Worm (Caenorhabditis elegans) whole organism, L2 larva: ENCODE results near the gene srh-207.

Experiments used
- F13H6.1 ChIP-seq: sonication (generic microtip); optimal IDR thresholded peaks from 2 replicates; lab custom pipeline; 2016; ENCODE audit warnings: missing genetic modification characterization, missing compliant biosample characterization
- R02D3.7 ChIP-seq: fragments of 150-350 bp; optimal IDR thresholded peaks from 2 replicates; lab custom pipeline; 2014; ENCODE audit warnings: missing biosample characterization, missing genetic modification characterization
- ZK546.5 ChIP-seq: sonication (generic microtip); optimal IDR thresholded peaks from 2 replicates; lab custom pipeline; 2017; ENCODE audit warnings: missing biosample characterization, missing genetic modification characterization
- aly-2 ChIP-seq: fragments of 150-350 bp; optimal IDR thresholded peaks from 2 replicates; lab custom pipeline; 2014; ENCODE audit warnings: missing biosample characterization, missing genetic modification characterization
- ama-1 ChIP-seq: fragments of 150-350 bp; optimal IDR thresholded peaks from 2 replicates; lab custom pipeline; 2018; ENCODE audit warnings: inconsistent platforms
- blmp-1 ChIP-seq: sonication (generic microtip); optimal IDR thresholded peaks from 2 replicates; lab custom pipeline; 2017; ENCODE audit warnings: missing genetic modification characterization, mild to moderate bottlenecking, missing compliant biosample characterization, antibody characterized with exemption, moderate library complexity; ENCODE audit not compliant: insufficient read depth
- ceh-82 ChIP-seq: fragments of 150-350 bp; optimal IDR thresholded peaks from 2 replicates; lab custom pipeline; 2014; ENCODE audit warnings: missing biosample characterization, missing genetic modification characterization
- crh-2 ChIP-seq: sonication (generic microtip); optimal IDR thresholded peaks from 2 replicates; lab custom pipeline; 2017; ENCODE audit warnings: missing biosample characterization, missing genetic modification characterization
- egl-27 ChIP-seq: sonication (generic microtip); optimal IDR thresholded peaks from 3 replicates; lab custom pipeline; 2017; ENCODE audit warnings: missing biosample characterization, missing genetic modification reagents, missing genetic modification characterization
- elt-1 ChIP-seq: fragments of 150-350 bp; optimal IDR thresholded peaks from 2 replicates; lab custom pipeline; 2014; ENCODE audit warnings: missing biosample characterization, missing genetic modification characterization
- elt-3 ChIP-seq: sonication (generic microtip); optimal IDR thresholded peaks from 2 replicates; lab custom pipeline; 2017; ENCODE audit warnings: missing biosample characterization, missing genetic modification characterization
- fos-1 ChIP-seq: fragments of 150-350 bp; optimal IDR thresholded peaks from 2 replicates; lab custom pipeline; 2014; ENCODE audit warnings: missing biosample characterization, missing genetic modification characterization
- lin-13 ChIP-seq: fragments of 150-350 bp; optimal IDR thresholded peaks from 2 replicates; lab custom pipeline; 2014; ENCODE audit warnings: missing biosample characterization, missing genetic modification reagents, missing genetic modification characterization
- lsy-2 ChIP-seq, 2 experiments: fragments of 150-350 bp in 1 of 2; sonication (generic microtip) in 1 of 2; optimal IDR thresholded peaks; 2 replicates each; lab custom pipeline; 2014 to 2017; ENCODE audit warnings: missing biosample characterization in 2 of 2, missing genetic modification characterization in 2 of 2
- mab-5 ChIP-seq: fragments of 150-350 bp; optimal IDR thresholded peaks from 2 replicates; lab custom pipeline; 2014; ENCODE audit warnings: missing biosample characterization, missing genetic modification characterization
- mbf-1 ChIP-seq: sonication (generic microtip); optimal IDR thresholded peaks from 2 replicates; lab custom pipeline; 2017; ENCODE audit warnings: missing biosample characterization, missing genetic modification characterization
- mdl-1 ChIP-seq, 2 experiments: fragments of 150-350 bp in 1 of 2; sonication (generic microtip) in 1 of 2; optimal IDR thresholded peaks; 2 replicates each; lab custom pipeline; 2017; ENCODE audit warnings: missing biosample characterization in 2 of 2, missing genetic modification characterization in 2 of 2
- nhr-10 ChIP-seq: sonication (generic microtip); optimal IDR thresholded peaks from 2 replicates; lab custom pipeline; 2017; ENCODE audit warnings: missing biosample characterization, missing genetic modification characterization
- nhr-11 ChIP-seq: fragments of 150-350 bp; optimal IDR thresholded peaks from 2 replicates; lab custom pipeline; 2014; ENCODE audit warnings: missing biosample characterization, missing genetic modification characterization
- nhr-12 ChIP-seq: fragments of 150-350 bp; optimal IDR thresholded peaks from 2 replicates; lab custom pipeline; 2014; ENCODE audit warnings: missing biosample characterization, missing genetic modification characterization
- nhr-129 ChIP-seq: fragments of 150-350 bp; optimal IDR thresholded peaks from 2 replicates; lab custom pipeline; 2014; ENCODE audit warnings: missing biosample characterization, missing genetic modification characterization
- nhr-237 ChIP-seq: fragments of 150-350 bp; optimal IDR thresholded peaks from 2 replicates; lab custom pipeline; 2014; ENCODE audit warnings: missing biosample characterization, missing genetic modification characterization
- nhr-25 ChIP-seq: fragments of 150-350 bp; sonication (generic microtip); optimal IDR thresholded peaks from 3 replicates; lab custom pipeline; 2014; ENCODE audit warnings: missing biosample characterization, missing genetic modification characterization
- nhr-77 ChIP-seq: fragments of 150-350 bp; optimal IDR thresholded peaks from 2 replicates; lab custom pipeline; 2014; ENCODE audit warnings: missing biosample characterization, missing genetic modification characterization
- peb-1 ChIP-seq: fragments of 150-350 bp; optimal IDR thresholded peaks from 2 replicates; lab custom pipeline; 2014; ENCODE audit warnings: missing biosample characterization, missing genetic modification characterization
- sem-4 ChIP-seq: fragments of 150-350 bp; optimal IDR thresholded peaks from 2 replicates; lab custom pipeline; 2014; ENCODE audit warnings: missing biosample characterization, missing genetic modification reagents, missing genetic modification characterization
- skn-1 ChIP-seq: sonication (generic microtip); optimal IDR thresholded peaks from 2 replicates; lab custom pipeline; 2017; ENCODE audit warnings: missing biosample characterization, missing genetic modification characterization
- snpc-4 ChIP-seq: fragments of 150-350 bp; optimal IDR thresholded peaks from 2 replicates; lab custom pipeline; 2014; ENCODE audit warnings: missing biosample characterization, missing genetic modification characterization
- unc-39 ChIP-seq: fragments of 150-350 bp; optimal IDR thresholded peaks from 2 replicates; lab custom pipeline; 2014; ENCODE audit warnings: missing biosample characterization, missing genetic modification characterization
- unc-55 ChIP-seq: fragments of 150-350 bp; sonication (generic microtip); optimal IDR thresholded peaks from 3 replicates; lab custom pipeline; 2014; ENCODE audit warnings: missing biosample characterization, missing genetic modification reagents, missing genetic modification characterization
- unc-62 ChIP-seq: fragments of 150-350 bp; optimal IDR thresholded peaks from 2 replicates; lab custom pipeline; 2014; ENCODE audit warnings: missing biosample characterization, missing genetic modification reagents, missing genetic modification characterization
- zag-1 ChIP-seq: fragments of 150-350 bp; optimal IDR thresholded peaks from 2 replicates; lab custom pipeline; 2014; ENCODE audit warnings: missing biosample characterization, missing genetic modification characterization
- ztf-4 ChIP-seq: fragments of 150-350 bp; optimal IDR thresholded peaks from 2 replicates; lab custom pipeline; 2014; ENCODE audit warnings: missing biosample characterization, missing genetic modification characterization

The srh-207 gene

ce11 chrV:18389046-18389445 lies 21.0 kb downstream of the srh-207 start, which contains the start of the genes Y51A2B.4 and Y51A2B.5:
Y51A2B.4 (minus strand) TSS chrV:18389146.
Y51A2B.5 (plus strand) TSS chrV:18389277.
- TF ChIP-seq sem-4 (tag; lab: Kevin White, UChicago) = no peak
- no peak for TF ChIP-seq snpc-4
- no peak for TF ChIP-seq blmp-1
- TF ChIP-seq nhr-237 (tag; lab: Kevin White, UChicago) = no peak
- TF ChIP-seq R02D3.7 (tag; lab: Kevin White, UChicago) = no peak
- no peak for TF ChIP-seq lsy-2 (tag; optimal IDR thresholded peaks at IDR 0.05; lab: Kevin White, UChicago)
- no peak for TF ChIP-seq mbf-1 (tag; lab: Kevin White, UChicago)
- no peak for TF ChIP-seq F13H6.1 (tag; lab: Kevin White, UChicago)
- no peak for TF ChIP-seq zag-1
- no peak for TF ChIP-seq elt-3
- TF ChIP-seq, all 48 proteins: peak for 0

DNA sequence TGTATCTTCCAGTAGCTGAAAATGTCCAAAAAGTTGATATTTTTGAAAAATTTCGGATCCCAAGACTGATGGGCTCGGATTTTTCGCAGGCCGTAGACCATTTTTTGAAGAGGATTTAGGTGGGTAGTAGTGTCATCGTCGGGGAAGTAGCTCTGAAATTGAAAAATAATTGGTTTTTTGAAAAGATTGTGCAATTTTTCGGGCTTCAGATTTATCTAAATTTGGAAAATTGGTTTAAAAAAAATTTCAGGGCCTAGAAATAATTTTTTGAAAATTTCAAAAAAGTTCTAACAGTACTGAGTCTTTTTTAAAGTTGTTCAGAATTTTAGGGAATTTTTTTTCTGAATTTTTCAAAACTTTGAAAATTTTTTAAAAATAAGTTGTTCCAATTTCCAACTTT lies 27.5 kb downstream of the srh-207 start, which contains the start of gene nhr-288:
Gene nhr-288 (minus strand): TSS at position 101 of the 400 bp plus-strand sequence.
- TF ChIP-seq nhr-25 (no peak), nhr-12 (tag; lab: Kevin White, UChicago) (no peak), mdl-1 (tag; optimal IDR thresholded peaks at IDR 0.05; lab: Kevin White, UChicago) (no peak), nhr-77 (tag; lab: Kevin White, UChicago) (no peak), skn-1 (no peak), egl-27 (tag; lab: Kevin White, UChicago) (no peak)

DNA sequence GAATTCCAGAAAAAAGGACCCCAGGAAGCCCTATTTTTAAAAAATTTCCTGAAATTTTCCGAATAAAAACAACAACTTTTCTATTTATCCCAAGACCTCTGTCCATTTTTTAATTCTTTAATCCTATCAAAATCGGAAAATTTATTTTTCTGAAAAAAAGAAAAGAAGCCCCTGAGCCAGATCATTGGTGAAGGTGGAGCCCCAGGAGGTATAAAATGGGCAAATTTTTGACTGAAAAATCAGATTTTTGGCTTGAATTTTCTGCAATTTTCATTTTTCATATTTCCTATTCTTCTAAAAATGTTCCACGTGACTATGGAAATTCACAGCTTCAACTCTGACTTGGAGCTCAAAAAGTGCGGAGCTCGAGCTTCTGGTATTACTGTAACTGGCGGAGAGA lies 31.2 kb downstream of the srh-207 start, which contains the start of gene Y51A2B.8:
Gene Y51A2B.8 (plus strand): TSS at position 301 of the 400 bp plus-strand sequence.
- TF ChIP-seq ama-1 (lab: Kevin White, UChicago) (no peak), nhr-11 (tag; lab: Kevin White, UChicago) (no peak), F13H6.1 (tag; lab: Kevin White, UChicago) (no peak), aly-2 (tag; lab: Kevin White, UChicago) (no peak), blmp-1 (no peak), nhr-77 (tag; lab: Kevin White, UChicago) (no peak), peb-1 (no peak), ztf-4 (tag; lab: Kevin White, UChicago) (no peak), ZK546.5 (tag; lab: Kevin White, UChicago) (no peak)

DNA sequence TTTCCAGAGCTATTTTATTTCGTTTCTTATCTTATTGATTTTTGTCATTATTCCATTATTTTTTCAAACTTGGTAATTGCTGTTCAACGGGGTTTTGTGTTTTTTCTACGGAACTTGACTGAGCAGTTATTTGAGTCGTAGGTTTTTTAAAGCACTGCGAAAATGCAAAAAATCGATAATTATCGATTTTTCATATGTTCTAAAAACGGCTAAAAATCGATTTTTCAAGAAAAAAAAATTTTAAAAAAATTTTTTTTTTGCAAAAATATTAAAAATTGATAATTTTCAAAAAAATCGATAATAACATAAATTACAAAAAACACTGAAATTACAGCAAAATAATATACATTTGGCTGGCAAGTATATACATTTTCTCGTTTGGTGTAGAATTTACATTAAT lies 34.5 kb downstream of the srh-207 start:
- TF ChIP-seq ama-1 (lab: Kevin White, UChicago) (no peak), lin-13 (no peak), unc-39 (no peak), unc-55 (GFP tag; lab: Kevin White, UChicago) (no peak), fos-1 (tag; lab: Kevin White, UChicago) (no peak), ceh-82 (tag; lab: Kevin White, UChicago) (no peak), R02D3.7 (tag; lab: Kevin White, UChicago) (no peak), elt-1 (no peak)

DNA sequence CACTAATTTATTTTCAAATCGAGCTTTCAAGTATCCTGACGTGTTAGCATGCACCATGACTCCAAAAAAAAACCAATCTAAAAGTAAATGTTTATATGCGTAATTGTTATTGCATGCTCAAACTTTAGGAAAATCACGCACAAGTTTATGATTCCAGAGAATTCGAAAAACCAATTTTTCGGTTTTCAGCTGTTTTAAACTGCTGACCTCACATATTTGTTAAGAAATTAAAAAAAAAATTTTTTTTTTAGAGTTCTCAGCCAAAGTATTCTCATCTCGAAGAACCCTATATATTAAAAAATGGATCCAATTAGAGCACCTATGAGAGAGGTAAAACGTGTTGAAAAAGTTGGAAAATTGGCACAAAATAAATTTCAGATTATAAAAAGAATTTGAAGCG lies 35.8 kb downstream of the srh-207 start, which contains the start of gene Y51A2B.2:
Gene Y51A2B.2 (plus strand): TSS at position 301 of the 400 bp plus-strand sequence.
- TF ChIP-seq sem-4 (tag; lab: Kevin White, UChicago) = no peak
- no peak for TF ChIP-seq ceh-82 (tag; lab: Kevin White, UChicago)
- no peak for TF ChIP-seq mdl-1 (tag; optimal IDR thresholded peaks at IDR 0.05; lab: Kevin White, UChicago)
- no peak for TF ChIP-seq nhr-129 (tag; lab: Kevin White, UChicago)
- no peak for TF ChIP-seq unc-62 (GFP tag; lab: Kevin White, UChicago)
- no peak for TF ChIP-seq nhr-12 (tag; lab: Kevin White, UChicago)

- no peak for TF ChIP-seq mdl-1 (tag; optimal IDR thresholded peaks at IDR 0.05; lab: Kevin White, UChicago)
- TF ChIP-seq fos-1 (tag; lab: Kevin White, UChicago) = peak; percentile 51
- TF ChIP-seq nhr-237 (tag; lab: Kevin White, UChicago) = no peak
- no peak for TF ChIP-seq unc-39
- no peak for TF ChIP-seq mab-5 (tag; lab: Kevin White, UChicago)
- no peak for TF ChIP-seq nhr-10 (tag; lab: Kevin White, UChicago)
- no peak for TF ChIP-seq ZK546.5 (tag; lab: Kevin White, UChicago)
- peak; percentile 8 for TF ChIP-seq crh-2 (tag; lab: Kevin White, UChicago)
- TF ChIP-seq peb-1 = no peak
These were observed 38.5 kb downstream of the srh-207 start, which contains the start of gene C08E8.4 for ce11 chrV:18371579-18371978. C08E8.4 (plus strand) TSS chrV:18371846.
